Worm (Caenorhabditis elegans) whole organism, L1 larva: ENCODE data around the gene T12C9.7.

Source experiments
- dpl-1 ChIP-seq, 3 experiments: fragments of 150-350 bp in 2 of 3; sonication (generic microtip) in 1 of 3; optimal IDR thresholded peaks; 2 replicates each; lab custom pipeline; 2014 to 2017; ENCODE audit warnings: missing biosample characterization in 3 of 3, missing genetic modification characterization in 3 of 3, missing genetic modification reagents in 3 of 3
- fos-1 ChIP-seq: fragments of 150-350 bp; optimal IDR thresholded peaks from 2 replicates; lab custom pipeline; 2014; ENCODE audit warnings: missing biosample characterization, missing genetic modification characterization
- lin-15B ChIP-seq: fragments of 150-350 bp; sonication (generic microtip); optimal IDR thresholded peaks from 3 replicates; lab custom pipeline; 2014; ENCODE audit warnings: missing biosample characterization, missing genetic modification characterization
- lsy-2 ChIP-seq, 2 experiments: fragments of 150-350 bp; optimal IDR thresholded peaks; 2 replicates each; lab custom pipeline; 2014; ENCODE audit warnings: missing biosample characterization in 2 of 2, missing genetic modification characterization in 2 of 2
- mdl-1 ChIP-seq, 2 experiments: fragments of 150-350 bp; optimal IDR thresholded peaks; 2 replicates each; lab custom pipeline; 2014 to 2017; ENCODE audit warnings: missing biosample characterization in 2 of 2, missing genetic modification characterization in 2 of 2, inconsistent platforms in 1 of 2
- nhr-77 ChIP-seq: fragments of 150-350 bp; optimal IDR thresholded peaks from 2 replicates; lab custom pipeline; 2014; ENCODE audit warnings: missing biosample characterization, missing genetic modification characterization
- skn-1 ChIP-seq: fragments of 150-350 bp; optimal IDR thresholded peaks from 2 replicates; lab custom pipeline; 2014; ENCODE audit warnings: missing biosample characterization, missing genetic modification characterization
- sox-4 ChIP-seq: sonication (generic microtip); optimal IDR thresholded peaks from 2 replicates; lab custom pipeline; 2016; ENCODE audit warnings: missing genetic modification characterization, missing compliant biosample characterization

DNA sequence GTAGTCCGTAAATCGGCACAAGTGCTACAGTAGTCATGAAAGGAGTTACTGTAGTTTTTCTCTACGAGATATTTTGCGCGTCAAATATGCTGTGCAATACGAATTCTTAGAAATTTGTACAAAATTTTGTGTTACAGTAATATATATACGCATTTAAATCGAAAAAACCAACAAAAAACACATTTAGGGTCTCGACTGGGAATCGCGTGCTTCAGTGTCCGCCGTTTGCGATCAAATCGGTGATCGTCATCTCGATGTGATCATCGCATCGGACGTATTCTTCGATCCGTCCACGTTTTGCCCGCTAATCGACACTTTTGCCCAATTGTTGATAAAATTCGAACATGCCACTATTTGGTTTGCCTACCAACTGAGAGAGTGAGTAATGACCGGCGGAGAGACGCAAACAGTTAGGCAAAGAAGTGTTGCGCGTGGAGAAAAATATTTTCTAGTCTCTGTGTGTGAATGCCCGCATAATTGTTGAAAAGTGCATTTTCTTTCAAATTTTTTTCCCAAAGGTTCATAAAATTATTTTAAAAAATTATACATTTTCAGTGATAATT, 8.2 kb upstream of the T12C9.7 start:
- no peak for TF ChIP-seq lsy-2 (tag; optimal IDR thresholded peaks at IDR 0.05; lab: Kevin White, UChicago)
- TF ChIP-seq nhr-77 (tag; lab: Kevin White, UChicago): no peak
- TF ChIP-seq lin-15B (tag; lab: Kevin White, UChicago): no peak
- no peak for TF ChIP-seq dpl-1 (GFP tag; optimal IDR thresholded peaks at IDR 0.05; lab: Kevin White, UChicago)
- no peak for TF ChIP-seq skn-1 (tag; lab: Kevin White, UChicago)
- TF ChIP-seq mdl-1 (tag; optimal IDR thresholded peaks at IDR 0.05; lab: Kevin White, UChicago): no peak
- TF ChIP-seq sox-4 (tag; lab: Kevin White, UChicago): no peak
- no peak for TF ChIP-seq fos-1 (tag; lab: Kevin White, UChicago)
